Worm (Caenorhabditis elegans) whole organism, L1 larva: ENCODE results near the gene F46B6.6.

Experiments used
- ces-1 ChIP-seq: fragments of 150-350 bp; optimal IDR thresholded peaks from 2 replicates; lab custom pipeline; 2014; ENCODE audit warnings: missing biosample characterization, missing genetic modification reagents, missing genetic modification characterization
- elt-2 ChIP-seq: sonication (generic microtip); optimal IDR thresholded peaks from 2 replicates; lab custom pipeline; 2016; ENCODE audit warnings: missing genetic modification characterization, mild to moderate bottlenecking, inconsistent platforms, missing compliant biosample characterization, missing genetic modification reagents
- fos-1 ChIP-seq: fragments of 150-350 bp; optimal IDR thresholded peaks from 2 replicates; lab custom pipeline; 2014; ENCODE audit warnings: missing biosample characterization, missing genetic modification characterization
- grh-1 ChIP-seq: fragments of 200-800 bp; sonication (Bioruptor generic); IDR thresholded peaks from 2 replicates; pipeline ENCODE4 v1.3.6; 2022; ENCODE audit warnings: missing genetic modification reagents, missing genetic modification characterization, missing compliant biosample characterization
- jun-1 ChIP-seq: fragments of 150-350 bp; optimal IDR thresholded peaks from 2 replicates; lab custom pipeline; 2014; ENCODE audit warnings: missing biosample characterization, missing genetic modification reagents, missing genetic modification characterization
- lin-13 ChIP-seq: fragments of 150-350 bp; optimal IDR thresholded peaks from 2 replicates; lab custom pipeline; 2014; ENCODE audit warnings: missing biosample characterization, missing genetic modification reagents, missing genetic modification characterization
- lin-35 ChIP-seq, 2 experiments: fragments of 150-350 bp; optimal IDR thresholded peaks; 2 replicates each; lab custom pipeline; 2014; ENCODE audit warnings: missing biosample characterization in 2 of 2, missing genetic modification characterization in 2 of 2, missing genetic modification reagents in 2 of 2
- lin-39 ChIP-seq: fragments of 150-350 bp; optimal IDR thresholded peaks from 2 replicates; lab custom pipeline; 2014; ENCODE audit warnings: missing biosample characterization, missing genetic modification reagents, missing genetic modification characterization
- nhr-237 ChIP-seq: fragments of 150-350 bp; optimal IDR thresholded peaks from 2 replicates; lab custom pipeline; 2014; ENCODE audit warnings: missing biosample characterization, missing genetic modification characterization
- nhr-28 ChIP-seq: fragments of 150-350 bp; optimal IDR thresholded peaks from 2 replicates; lab custom pipeline; 2014; ENCODE audit warnings: missing biosample characterization, missing genetic modification characterization
- nhr-76 ChIP-seq: sonication (generic microtip); optimal IDR thresholded peaks from 2 replicates; lab custom pipeline; 2017; ENCODE audit warnings: missing biosample characterization, missing genetic modification characterization
- nhr-77 ChIP-seq: fragments of 150-350 bp; optimal IDR thresholded peaks from 2 replicates; lab custom pipeline; 2014; ENCODE audit warnings: missing biosample characterization, missing genetic modification characterization
- snpc-4 ChIP-seq: fragments of 150-350 bp; optimal IDR thresholded peaks from 2 replicates; lab custom pipeline; 2014; ENCODE audit warnings: missing biosample characterization, missing genetic modification characterization
- ztf-11 ChIP-seq, 2 experiments: sonication (generic microtip); optimal IDR thresholded peaks; 2 replicates each; lab custom pipeline; 2016 to 2017; ENCODE audit warnings: missing genetic modification characterization in 2 of 2, missing biosample characterization in 1 of 2, missing compliant biosample characterization in 1 of 2

- no peak for TF ChIP-seq nhr-76 (tag; lab: Kevin White, UChicago)
- no peak for TF ChIP-seq lin-39
- TF ChIP-seq lin-35 (GFP tag; optimal IDR thresholded peaks at IDR 0.05; lab: Kevin White, UChicago): no peak
- TF ChIP-seq lin-13: no peak
- no peak for TF ChIP-seq jun-1
- no peak for TF ChIP-seq ztf-11 (tag; optimal IDR thresholded peaks at IDR 0.05; lab: Kevin White, UChicago)
- no peak for TF ChIP-seq nhr-28
- no peak for TF ChIP-seq snpc-4 (tag; lab: Kevin White, UChicago)
- no peak for TF ChIP-seq elt-2
- no peak for TF ChIP-seq ces-1 (GFP tag; lab: Kevin White, UChicago)
- TF ChIP-seq grh-1 (GFP tag; lab: Robert Waterston, UW): no peak
- no peak for TF ChIP-seq nhr-77 (tag; lab: Kevin White, UChicago)
- TF ChIP-seq nhr-237 (tag; lab: Kevin White, UChicago): no peak
- no peak for TF ChIP-seq fos-1
Observed at ce11 chrV:9739402-9739801, 47.3 kb downstream of the F46B6.6 start, which contains the start of gene marc-1.
